Worm (Caenorhabditis elegans) whole organism, L4 larva: ENCODE results near the gene srw-20.

Experiments
- aly-2 ChIP-seq: sonication (generic microtip); optimal IDR thresholded peaks from 2 replicates; lab custom pipeline; 2018; ENCODE audit warnings: missing biosample characterization, missing genetic modification characterization
- ceh-82 ChIP-seq: sonication (generic microtip); optimal IDR thresholded peaks from 2 replicates; lab custom pipeline; 2017; ENCODE audit warnings: missing biosample characterization, missing genetic modification characterization
- fkh-10 ChIP-seq: fragments of 150-350 bp; optimal IDR thresholded peaks from 2 replicates; lab custom pipeline; 2014; ENCODE audit warnings: missing biosample characterization, missing genetic modification reagents, missing genetic modification characterization
- hlh-11 ChIP-seq: fragments of 200-800 bp; sonication (Bioruptor generic); optimal IDR thresholded peaks from 2 replicates; lab custom pipeline; 2018; ENCODE audit warnings: mild to moderate bottlenecking, missing genetic modification characterization, missing compliant biosample characterization
- nhr-25 ChIP-seq: sonication (generic microtip); optimal IDR thresholded peaks from 2 replicates; lab custom pipeline; 2017; ENCODE audit warnings: missing genetic modification characterization, mild to moderate bottlenecking, missing compliant biosample characterization, antibody characterized with exemption, moderate library complexity, borderline replicate concordance; ENCODE audit not compliant: insufficient read depth

DNA sequence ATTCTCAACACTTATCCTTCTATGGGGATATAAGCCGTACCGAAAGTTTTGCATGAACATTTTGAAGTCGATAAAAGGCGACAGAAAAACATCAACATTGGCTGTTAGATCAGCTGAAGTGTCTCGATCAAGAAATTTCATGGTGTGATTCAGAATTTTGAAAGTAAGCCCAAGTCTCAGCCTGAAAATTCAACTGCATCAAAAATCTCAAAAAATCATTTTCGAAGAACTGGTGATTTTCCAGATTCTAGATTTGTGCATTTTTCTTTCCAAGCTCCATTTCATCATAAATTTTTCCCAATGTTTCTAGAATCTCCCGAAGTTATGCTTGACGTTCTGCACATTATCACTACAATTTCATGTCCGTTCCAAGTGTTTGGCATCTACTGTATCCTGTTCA is 15.0 kb downstream of the srw-20 start, which contains the start of gene srh-255:
- TF ChIP-seq hlh-11 (no peak), aly-2 (no peak), ceh-82 (tag; lab: Kevin White, UChicago) (no peak), fkh-10 (GFP tag; lab: Kevin White, UChicago) (no peak), nhr-25 (tag; lab: Kevin White, UChicago) (no peak)
